Fruit fly (Drosophila melanogaster) whole organism, embryonic: ENCODE data around the gene Sem1.
A peak's percentile ranks its signal among the peaks of the same experiment; 100 is the strongest.

Experiments
- ATbp ChIP-seq: fragments of 200-800 bp; sonication (Bioruptor generic); optimal IDR thresholded peaks from 2 replicates; lab custom pipeline; 2017; ENCODE audit warnings: missing biosample characterization, mild to moderate bottlenecking, missing genetic modification characterization, missing genetic modification reagents
- Antp ChIP-seq: fragments of 200-800 bp; sonication (Bioruptor generic); optimal IDR thresholded peaks from 3 replicates; lab custom pipeline; 2016; ENCODE audit warnings: missing biosample characterization, missing genetic modification characterization
- CG11247 ChIP-seq: fragments of 200-800 bp; sonication (Bioruptor generic); IDR thresholded peaks from 2 replicates; pipeline ENCODE4 v1.3.6; 2022; ENCODE audit warnings: missing biosample characterization, missing genetic modification characterization
- CG16813 ChIP-seq: fragments of 200-800 bp; sonication (Bioruptor generic); IDR thresholded peaks from 3 replicates; pipeline ENCODE4 v1.3.6; 2022; ENCODE audit warnings: missing biosample characterization, missing genetic modification characterization; ENCODE audit not compliant: partially characterized antibody
- CG17385 ChIP-seq: fragments of 200-800 bp; sonication (Bioruptor generic); optimal IDR thresholded peaks from 3 replicates; lab custom pipeline; 2018; ENCODE audit warnings: missing biosample characterization, mild to moderate bottlenecking, missing genetic modification characterization
- CG17568 ChIP-seq: fragments of 200-800 bp; sonication (Bioruptor generic); optimal IDR thresholded peaks from 2 replicates; lab custom pipeline; 2018; ENCODE audit warnings: missing biosample characterization, mild to moderate bottlenecking, missing genetic modification characterization, moderate library complexity
- CG17612 ChIP-seq: fragments of 200-800 bp; sonication (Bioruptor generic); IDR thresholded peaks from 2 replicates; pipeline ENCODE4 v1.3.6; 2022; ENCODE audit warnings: missing biosample characterization, missing genetic modification characterization
- CG17912 ChIP-seq: fragments of 200-800 bp; sonication (Bioruptor generic); optimal IDR thresholded peaks from 2 replicates; lab custom pipeline; 2018; ENCODE audit warnings: missing biosample characterization, mild to moderate bottlenecking, missing genetic modification characterization
- CG18011 ChIP-seq: fragments of 200-800 bp; sonication (Bioruptor generic); optimal IDR thresholded peaks from 2 replicates; lab custom pipeline; 2017; ENCODE audit warnings: missing biosample characterization, missing genetic modification characterization, mild to moderate bottlenecking, moderate library complexity, missing genotype
- CG2116 ChIP-seq: fragments of 200-800 bp; sonication (Bioruptor generic); optimal IDR thresholded peaks from 3 replicates; lab custom pipeline; 2018; ENCODE audit warnings: missing biosample characterization, mild to moderate bottlenecking, missing genetic modification characterization
- CG2199 ChIP-seq: fragments of 200-800 bp; sonication (Bioruptor generic); IDR thresholded peaks from 3 replicates; pipeline ENCODE4 v1.3.6; 2022; ENCODE audit warnings: missing biosample characterization, missing genetic modification characterization
- CG2202 ChIP-seq: fragments of 200-800 bp; sonication (Bioruptor generic); optimal IDR thresholded peaks from 2 replicates; lab custom pipeline; 2018; ENCODE audit warnings: missing biosample characterization, mild to moderate bottlenecking, missing genetic modification characterization
- CG2875 ChIP-seq: fragments of 200-800 bp; sonication (Bioruptor generic); optimal IDR thresholded peaks from 2 replicates; lab custom pipeline; 2017; ENCODE audit warnings: missing biosample characterization, mild to moderate bottlenecking, missing genetic modification characterization, missing genetic modification reagents
- CG3065 ChIP-seq: fragments of 200-800 bp; sonication (Bioruptor generic); optimal IDR thresholded peaks from 2 replicates; lab custom pipeline; 2016; ENCODE audit warnings: missing biosample characterization, missing genetic modification characterization
- CG4820 ChIP-seq: fragments of 200-800 bp; sonication (Bioruptor generic); optimal IDR thresholded peaks from 3 replicates; lab custom pipeline; 2016; ENCODE audit warnings: missing biosample characterization, missing genetic modification characterization
- CG5245 ChIP-seq: fragments of 200-800 bp; sonication (Bioruptor generic); optimal IDR thresholded peaks from 3 replicates; lab custom pipeline; 2016; ENCODE audit warnings: missing biosample characterization, missing genetic modification characterization
- CG5953 ChIP-seq: fragments of 200-800 bp; sonication (Bioruptor generic); IDR thresholded peaks from 2 replicates; pipeline ENCODE4 v1.3.6; 2022; ENCODE audit warnings: missing biosample characterization, missing genetic modification characterization
- Dad ChIP-seq: fragments of 200-800 bp; sonication (Bioruptor generic); optimal IDR thresholded peaks from 3 replicates; lab custom pipeline; 2016; ENCODE audit warnings: missing biosample characterization, missing genetic modification characterization
- H2.0 ChIP-seq: fragments of 200-800 bp; sonication (Bioruptor generic); IDR thresholded peaks from 2 replicates; pipeline ENCODE4 v1.3.6; 2022; ENCODE audit warnings: missing biosample characterization, missing genetic modification characterization
- HmgD ChIP-seq: fragments of 200-800 bp; sonication (Bioruptor generic); optimal IDR thresholded peaks from 3 replicates; lab custom pipeline; 2016; ENCODE audit warnings: missing biosample characterization, missing genetic modification characterization
- Hr51 ChIP-seq, 2 experiments: fragments of 200-800 bp; sonication (Bioruptor generic); optimal IDR thresholded peaks; 2 replicates in 1 of 2; 3 replicates in 1 of 2; lab custom pipeline; 2016 to 2018; ENCODE audit warnings: missing biosample characterization in 2 of 2, missing genetic modification characterization in 2 of 2, mild to moderate bottlenecking in 1 of 2, moderate library complexity in 1 of 2
- MBD-R2 ChIP-seq: fragments of 200-800 bp; sonication (Bioruptor generic); IDR thresholded peaks from 2 replicates; pipeline ENCODE4 v1.3.6; 2022; ENCODE audit warnings: missing biosample characterization, missing genetic modification characterization
- Meics ChIP-seq: fragments of 200-800 bp; sonication (Bioruptor generic); optimal IDR thresholded peaks from 2 replicates; lab custom pipeline; 2017; ENCODE audit warnings: missing biosample characterization, mild to moderate bottlenecking, missing genetic modification characterization
- Myb ChIP-seq: fragments of 200-800 bp; sonication (Bioruptor generic); optimal IDR thresholded peaks from 2 replicates; lab custom pipeline; 2016; ENCODE audit warnings: missing biosample characterization, missing genetic modification characterization
- PHDP ChIP-seq: fragments of 200-800 bp; sonication (Bioruptor generic); optimal IDR thresholded peaks from 3 replicates; lab custom pipeline; 2018; ENCODE audit warnings: missing biosample characterization, mild to moderate bottlenecking, missing genetic modification characterization, moderate library complexity
- Ravus ChIP-seq: fragments of 200-800 bp; sonication (Bioruptor generic); IDR thresholded peaks from 2 replicates; pipeline ENCODE4 v1.3.6; 2022; ENCODE audit warnings: missing biosample characterization, missing genetic modification characterization
- Rx ChIP-seq: fragments of 200-800 bp; sonication (Bioruptor generic); IDR thresholded peaks from 2 replicates; pipeline ENCODE4 v1.3.6; 2022; ENCODE audit warnings: missing biosample characterization, missing genetic modification characterization
- Scr ChIP-seq: fragments of 200-800 bp; sonication (Bioruptor generic); IDR thresholded peaks from 2 replicates; pipeline ENCODE4 v1.3.6; 2022; ENCODE audit warnings: missing biosample characterization, missing genetic modification characterization; ENCODE audit not compliant: partially characterized antibody
- Sox100B ChIP-seq: fragments of 200-800 bp; sonication (Bioruptor generic); optimal IDR thresholded peaks from 3 replicates; lab custom pipeline; 2018; ENCODE audit warnings: missing biosample characterization, mild to moderate bottlenecking, missing genetic modification characterization
- bsh ChIP-seq, 2 experiments: fragments of 200-800 bp; sonication (Bioruptor generic); optimal IDR thresholded peaks; 2 replicates each; lab custom pipeline; 2017 to 2018; ENCODE audit warnings: mild to moderate bottlenecking in 2 of 2, missing biosample characterization in 2 of 2, missing genetic modification characterization in 2 of 2, moderate library complexity in 1 of 2
- ci ChIP-seq: fragments of 200-800 bp; sonication (Bioruptor generic); IDR thresholded peaks from 3 replicates; pipeline ENCODE4 v1.3.6; 2022; ENCODE audit warnings: missing biosample characterization, missing genetic modification characterization
- da ChIP-seq: fragments of 200-800 bp; sonication (Bioruptor generic); optimal IDR thresholded peaks from 2 replicates; lab custom pipeline; 2016; ENCODE audit warnings: missing biosample characterization, missing genetic modification characterization
- dati ChIP-seq: fragments of 200-800 bp; sonication (Bioruptor generic); IDR thresholded peaks from 2 replicates; pipeline ENCODE4 v1.3.6; 2022; ENCODE audit warnings: missing biosample characterization, missing genetic modification characterization
- ems ChIP-seq: fragments of 200-800 bp; sonication (Bioruptor generic); optimal IDR thresholded peaks from 3 replicates; lab custom pipeline; 2016; ENCODE audit warnings: missing biosample characterization, missing genetic modification characterization
- h ChIP-seq: fragments of >200 bp; optimal IDR thresholded peaks from 2 replicates; lab custom pipeline; 2017
- ind ChIP-seq: fragments of 200-800 bp; sonication (Bioruptor generic); optimal IDR thresholded peaks from 3 replicates; lab custom pipeline; 2016; ENCODE audit warnings: missing biosample characterization, missing genetic modification characterization
- lov ChIP-seq, 2 experiments: fragments of 200-800 bp in 1 of 2; fragments of >200 bp in 1 of 2; sonication (Bioruptor generic) in 1 of 2; IDR thresholded peaks in 1 of 2; optimal IDR thresholded peaks in 1 of 2; 2 replicates in 1 of 2; 3 replicates in 1 of 2; pipeline versions ENCODE4 v1.3.6 to Lab custom; 2017 to 2022; ENCODE audit warnings: missing biosample characterization in 1 of 2, missing genetic modification characterization in 1 of 2
- nmo ChIP-seq: fragments of 200-800 bp; sonication (Bioruptor generic); optimal IDR thresholded peaks from 2 replicates; lab custom pipeline; 2018; ENCODE audit warnings: missing biosample characterization, mild to moderate bottlenecking, missing genetic modification characterization, moderate library complexity
- otp ChIP-seq: fragments of 200-800 bp; sonication (Bioruptor generic); IDR thresholded peaks from 3 replicates; pipeline ENCODE4, ENCODE4 v1.3.6; 2022; ENCODE audit warnings: missing biosample characterization, missing genetic modification characterization
- p53 ChIP-seq: fragments of 200-800 bp; sonication (Bioruptor generic); optimal IDR thresholded peaks from 2 replicates; lab custom pipeline; 2016; ENCODE audit warnings: missing biosample characterization, missing genetic modification characterization
- ranshi ChIP-seq: fragments of 200-800 bp; sonication (Bioruptor generic); IDR thresholded peaks from 2 replicates; pipeline ENCODE4 v1.3.6; 2022; ENCODE audit warnings: missing biosample characterization, missing genetic modification characterization
- row ChIP-seq: fragments of 200-800 bp; sonication (Bioruptor generic); IDR thresholded peaks from 3 replicates; pipeline ENCODE4 v1.3.6; 2022; ENCODE audit warnings: missing biosample characterization, missing genetic modification characterization
- sc ChIP-seq, 3 experiments: fragments of >200 bp in 2 of 3; fragments of 200-800 bp in 1 of 3; sonication (Bioruptor generic) in 1 of 3; optimal IDR thresholded peaks; 2 replicates in 2 of 3; 3 replicates in 1 of 3; lab custom pipeline; 2017; ENCODE audit warnings: mild to moderate bottlenecking in 1 of 3, missing biosample characterization in 1 of 3, missing genetic modification characterization in 1 of 3, missing genetic modification reagents in 1 of 3
- scrt ChIP-seq: fragments of 200-800 bp; sonication (Bioruptor generic); optimal IDR thresholded peaks from 2 replicates; lab custom pipeline; 2018; ENCODE audit warnings: missing biosample characterization, mild to moderate bottlenecking, missing genetic modification characterization, moderate library complexity
- shn ChIP-seq: fragments of 200-800 bp; sonication (Bioruptor generic); optimal IDR thresholded peaks from 3 replicates; lab custom pipeline; 2016; ENCODE audit warnings: missing biosample characterization, missing genetic modification characterization
- sima ChIP-seq: fragments of 200-800 bp; sonication (Bioruptor generic); optimal IDR thresholded peaks from 2 replicates; lab custom pipeline; 2016; ENCODE audit warnings: missing biosample characterization, missing genetic modification characterization
- tin ChIP-seq: fragments of 200-800 bp; sonication (Bioruptor generic); optimal IDR thresholded peaks from 3 replicates; lab custom pipeline; 2016; ENCODE audit warnings: missing biosample characterization, missing genetic modification characterization
- tna ChIP-seq: fragments of 200-800 bp; sonication (Bioruptor generic); IDR thresholded peaks from 2 replicates; pipeline ENCODE4 v1.3.6; 2022; ENCODE audit warnings: missing biosample characterization, missing genetic modification characterization; ENCODE audit not compliant: partially characterized antibody

Gene Sem1

DNA sequence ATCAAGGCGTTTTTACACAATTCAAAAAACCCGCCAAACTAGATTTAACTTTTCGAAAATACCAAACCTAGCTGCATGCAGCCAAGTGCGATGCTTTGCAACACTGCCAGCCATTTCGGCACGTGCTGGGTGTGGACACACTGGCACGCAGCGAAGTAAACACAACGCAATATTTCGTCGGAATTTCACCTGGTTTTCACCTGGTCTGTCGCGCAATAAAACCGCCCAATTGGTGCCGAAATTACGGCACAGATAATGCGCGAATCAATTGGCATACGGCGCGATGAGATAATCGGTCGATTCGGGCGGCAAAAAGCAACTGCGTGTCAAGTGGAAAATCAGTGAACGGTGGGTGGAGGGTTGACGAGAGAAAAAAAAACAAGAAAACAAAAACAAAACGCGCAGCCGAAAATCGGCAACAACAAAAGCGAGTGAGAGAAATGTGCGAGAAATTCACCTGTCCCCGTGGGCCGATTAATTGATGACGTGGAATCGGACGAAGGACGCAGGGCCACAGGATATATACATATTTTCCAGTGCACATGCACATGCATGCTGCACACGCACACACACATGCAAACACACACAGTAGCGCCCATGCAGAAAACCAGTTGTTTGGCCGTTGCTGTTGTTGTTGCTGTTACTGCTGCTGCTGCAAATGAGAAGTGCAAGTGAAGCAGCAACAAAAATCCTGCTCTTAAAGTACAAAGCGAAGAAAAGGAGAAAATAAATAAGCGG lies 7.4 kb upstream of the Sem1 start, which contains the start of gene Mnn1 (continued):
- TF ChIP-seq tin (peak; percentile 13), row (GFP tag; lab: Robert Waterston, UW) (peak; percentile 16; the same call in 1 of the 3 replicates), MBD-R2 (GFP tag; lab: Robert Waterston, UW) (peak; percentile 47; the same call in 1 of the 2 replicates), Hr51 (GFP tag; optimal IDR thresholded peaks at IDR 0.05; lab: Kevin White, UChicago) (peak in 1 of 2 experiments; percentile 63), Meics (GFP tag; lab: Kevin White, UChicago) (peak; percentile 93), ci (GFP tag; lab: Robert Waterston, UW) (peak; percentile 71; the same call in 2 of the 3 replicates), CG17568 (GFP tag; lab: Kevin White, UChicago) (no peak), Dad (peak; percentile 53), CG16813 (GFP tag; lab: Robert Waterston, UW) (peak; percentile 21; the same call in 2 of the 3 replicates), CG2875 (GFP tag; lab: Kevin White, UChicago) (no peak), CG5245 (GFP tag; lab: Kevin White, UChicago) (peak; percentile 19), Rx (GFP tag; lab: Robert Waterston, UW) (no peak), lov (optimal IDR thresholded peaks at IDR 0.05; lab: Kevin White, UChicago) (no peak), lov (GFP tag; IDR thresholded peaks at IDR 0.05; lab: Robert Waterston, UW) (0 out of 3 replicates have a peak, but pooled peaks have one; percentile 31), Myb (GFP tag; lab: Kevin White, UChicago) (peak; percentile 69), Sox100B (no peak), scrt (GFP tag; lab: Kevin White, UChicago) (no peak), bsh (GFP tag; optimal IDR thresholded peaks at IDR 0.05; lab: Kevin White, UChicago) (peak in 1 of 2 experiments; percentile 42), nmo (GFP tag; lab: Kevin White, UChicago) (peak; percentile 73), CG2202 (tag; lab: Kevin White, UChicago) (no peak), dati (no peak), sima (GFP tag; lab: Kevin White, UChicago) (no peak), CG17912 (GFP tag; lab: Kevin White, UChicago) (peak; percentile 34), CG2116 (GFP tag; lab: Kevin White, UChicago) (peak; percentile 70), ranshi (GFP tag; lab: Robert Waterston, UW) (no peak; the same call in 1 of the 2 replicates), Scr (GFP tag; lab: Robert Waterston, UW) (peak; percentile 51), HmgD (GFP tag; lab: Kevin White, UChicago) (peak; percentile 52), H2.0 (GFP tag; lab: Robert Waterston, UW) (no peak), Antp (peak; percentile 43), ATbp (GFP tag; lab: Kevin White, UChicago) (no peak), CG17385 (peak; percentile 46), CG5953 (GFP tag; lab: Robert Waterston, UW) (no peak), Ravus (no peak), CG4820 (peak; percentile 10), CG18011 (GFP tag; lab: Kevin White, UChicago) (no peak), h (lab: Kevin White, UChicago) (no peak), otp (no peak), p53 (peak; percentile 84), CG2199 (GFP tag; lab: Robert Waterston, UW) (peak; percentile 26; the same call in 1 of the 3 replicates), sc (optimal IDR thresholded peaks at IDR 0.05; lab: Kevin White, UChicago) (no peak), sc (GFP tag; optimal IDR thresholded peaks at IDR 0.05; lab: Kevin White, UChicago) (no peak), ems (GFP tag; lab: Kevin White, UChicago) (peak; percentile 65), tna (GFP tag; lab: Robert Waterston, UW) (peak; percentile 26; the same call in 1 of the 2 replicates), CG11247 (GFP tag; lab: Robert Waterston, UW) (0 out of 2 replicates have a peak, but pooled peaks have one; percentile 5), ind (GFP tag; lab: Kevin White, UChicago) (peak; percentile 29), CG3065 (GFP tag; lab: Kevin White, UChicago) (peak; percentile 3), shn (GFP tag; lab: Kevin White, UChicago) (peak; percentile 27), PHDP (tag; lab: Kevin White, UChicago) (no peak), da (GFP tag; lab: Kevin White, UChicago) (peak; percentile 59), CG17612 (GFP tag; lab: Robert Waterston, UW) (no peak)
